Fruit fly (Drosophila melanogaster) whole organism, embryonic: ENCODE data around the gene CG46191.
"Not testable (repeated sequence)": the region's sequence is repeated elsewhere in the genome, so short reads cannot be mapped to it uniquely, and the experiment has no call there.

Experiments used
- CG6175 ChIP-seq: fragments of 200-800 bp; sonication (Bioruptor generic); IDR thresholded peaks from 3 replicates; pipeline ENCODE4 v1.3.6; 2022; ENCODE audit warnings: missing biosample characterization, missing genetic modification characterization
- Elba2 ChIP-seq: fragments of 200-800 bp; sonication (Bioruptor generic); optimal IDR thresholded peaks from 3 replicates; lab custom pipeline; 2016; ENCODE audit warnings: missing biosample characterization, missing genetic modification characterization
- H2.0 ChIP-seq: fragments of 200-800 bp; sonication (Bioruptor generic); IDR thresholded peaks from 2 replicates; pipeline ENCODE4 v1.3.6; 2022; ENCODE audit warnings: missing biosample characterization, missing genetic modification characterization
- Sox100B ChIP-seq: fragments of 200-800 bp; sonication (Bioruptor generic); optimal IDR thresholded peaks from 3 replicates; lab custom pipeline; 2018; ENCODE audit warnings: missing biosample characterization, mild to moderate bottlenecking, missing genetic modification characterization
- tap ChIP-seq: fragments of 200-800 bp; optimal IDR thresholded peaks from 3 replicates; lab custom pipeline; 2019; ENCODE audit warnings: missing biosample characterization, mild to moderate bottlenecking, missing genetic modification characterization, moderate library complexity

DNA sequence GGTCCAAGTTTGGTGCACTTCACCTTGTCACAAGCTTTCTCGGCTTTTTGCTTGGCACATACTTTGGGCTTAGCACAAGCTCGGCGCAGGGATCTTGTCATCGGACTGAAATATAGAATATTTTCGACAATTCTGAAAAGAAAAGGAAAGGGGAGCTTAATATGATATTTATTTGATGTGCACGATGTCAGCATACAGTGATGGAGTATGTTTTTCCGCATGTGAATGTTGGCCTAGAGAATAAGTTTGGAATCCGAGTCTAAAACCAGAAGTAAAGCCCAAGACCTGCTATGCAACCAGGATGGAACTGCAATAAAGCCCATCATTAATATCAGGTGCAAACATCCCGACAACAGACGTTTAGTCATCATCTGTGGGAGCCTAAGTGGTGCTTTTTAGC lies at the start of gene CG46191:
- not testable (repeated sequence) for TF ChIP-seq CG6175 (GFP tag; lab: Robert Waterston, UW); Elba2 (GFP tag; lab: Kevin White, UChicago); tap; H2.0 (GFP tag; lab: Robert Waterston, UW); Sox100B (GFP tag; lab: Kevin White, UChicago)
